Fruit fly (Drosophila melanogaster): Measurements from ENCODE around the gene noc.
A peak's percentile ranks its signal among the peaks of the same experiment; 100 is the strongest.

Gene noc

DNA sequence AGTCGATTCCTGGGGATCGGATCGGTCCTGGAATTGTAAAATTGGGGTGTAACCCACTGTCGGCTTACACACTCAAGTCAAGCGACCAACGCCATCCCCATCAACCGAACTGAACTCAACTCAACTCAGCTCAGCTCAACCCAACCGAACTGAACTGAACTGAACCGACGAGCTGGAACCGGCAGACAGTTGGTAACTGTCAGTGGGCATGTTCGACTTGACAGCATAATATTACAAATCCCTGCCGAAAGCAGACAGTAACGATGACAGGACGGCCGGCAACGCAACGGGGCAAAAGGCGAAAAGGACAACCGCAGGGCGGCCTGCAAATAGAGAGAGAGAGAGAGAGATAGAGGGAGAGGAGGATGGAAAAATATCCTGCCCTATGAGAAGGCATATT is 18.1 kb downstream of the noc start:
- TF ChIP-seq CG5245 (GFP tag; optimal IDR thresholded peaks at IDR 0.05) (peak; percentile 53), Kr (GFP tag; optimal IDR thresholded peaks at IDR 0.05) (peak; percentile 81), abd-A (tag; optimal IDR thresholded peaks at IDR 0.05) (peak; percentile 14), CG3407 (GFP tag; optimal IDR thresholded peaks at IDR 0.05) (no peak), Antp (GFP tag; optimal IDR thresholded peaks at IDR 0.05) (no peak), Dek (tag; optimal IDR thresholded peaks at IDR 0.05) (no peak), Ets65A (GFP tag) (peak; percentile 57), crc (GFP tag; optimal IDR thresholded peaks at IDR 0.05) (no peak), mirr (GFP tag; optimal IDR thresholded peaks at IDR 0.05) (peak; percentile 63), tll (GFP tag; optimal IDR thresholded peaks at IDR 0.05) (peak in 1 of 2 experiments; percentile 69), Abd-B (GFP tag; optimal IDR thresholded peaks at IDR 0.05) (no peak), kni (GFP tag; optimal IDR thresholded peaks at IDR 0.05) (peak; percentile 44), Elba2 (GFP tag; optimal IDR thresholded peaks at IDR 0.05) (no peak), CG5180 (GFP tag; optimal IDR thresholded peaks at IDR 0.05) (peak; percentile 88), ken (GFP tag; IDR thresholded peaks at IDR 0.05) (0 out of 3 replicates have a peak, but pooled peaks have one; percentile 8), CG12219 (GFP tag; optimal IDR thresholded peaks at IDR 0.05) (no peak), CG7745 (tag; optimal IDR thresholded peaks at IDR 0.05) (no peak), CG6254 (GFP tag; optimal IDR thresholded peaks at IDR 0.05) (no peak), Hand (GFP tag; optimal IDR thresholded peaks at IDR 0.05) (no peak), Nf-YC (tag; optimal IDR thresholded peaks at IDR 0.05) (peak; percentile 26), Deaf1 (tag; optimal IDR thresholded peaks at IDR 0.05) (peak; percentile 36), Hey (tag; optimal IDR thresholded peaks at IDR 0.05) (peak; percentile 17), CG3726 (GFP tag; IDR thresholded peaks at IDR 0.05) (no peak), gro (GFP tag; optimal IDR thresholded peaks at IDR 0.05) (peak; percentile 8), CG2199 (GFP tag; IDR thresholded peaks at IDR 0.05) (0 out of 3 replicates have a peak, but pooled peaks have one; percentile 72), lov (optimal IDR thresholded peaks at IDR 0.05) (peak; percentile 47), lov (GFP tag; IDR thresholded peaks at IDR 0.05) (no peak), CG12104 (GFP tag; optimal IDR thresholded peaks at IDR 0.05) (no peak), Side (GFP tag; optimal IDR thresholded peaks at IDR 0.05) (peak; percentile 2), CG8290 (GFP tag; optimal IDR thresholded peaks at IDR 0.05) (no peak), CG8290 (tag; optimal IDR thresholded peaks at IDR 0.05) (peak in 1 of 2 experiments; percentile 9), Jarid2 (GFP tag; optimal IDR thresholded peaks at IDR 0.05) (no peak), dmrt99B (tag; optimal IDR thresholded peaks at IDR 0.05) (no peak), tap (tag; optimal IDR thresholded peaks at IDR 0.05) (no peak), zen (tag; optimal IDR thresholded peaks at IDR 0.05) (peak; percentile 7), CG16779 (GFP tag; IDR thresholded peaks at IDR 0.05) (no peak), oc (tag; optimal IDR thresholded peaks at IDR 0.05) (peak; percentile 60), Asciz (GFP tag; optimal IDR thresholded peaks at IDR 0.05) (peak; percentile 9), run (tag; optimal IDR thresholded peaks at IDR 0.05) (peak; percentile 19), z (GFP tag; IDR thresholded peaks at IDR 0.05) (peak; percentile 68; the same call in 1 of the 3 replicates), prd (optimal IDR thresholded peaks at IDR 0.05) (no peak), prd (GFP tag; IDR thresholded peaks at IDR 0.05) (no peak), CG13894 (tag; optimal IDR thresholded peaks at IDR 0.05) (peak; percentile 48), otp (GFP tag; IDR thresholded peaks at IDR 0.05) (no peak), Gsc (GFP tag; IDR thresholded peaks at IDR 0.05) (no peak), pros (GFP tag; optimal IDR thresholded peaks at IDR 0.05) (peak; percentile 62), Med (GFP tag) (peak; percentile 74), CG6813 (GFP tag; optimal IDR thresholded peaks at IDR 0.05) (peak; percentile 8), Awh (GFP tag; IDR thresholded peaks at IDR 0.05) (0 out of 2 replicates have a peak, but pooled peaks have one; percentile 30), ci (GFP tag; IDR thresholded peaks at IDR 0.05) (peak; percentile 60; the same call in 1 of the 3 replicates), CG6175 (GFP tag; IDR thresholded peaks at IDR 0.05) (no peak)

All from whole organism, embryonic.